Worm (Caenorhabditis elegans): Measurements from ENCODE around the gene H06H21.8.

H06H21.8 gene

DNA sequence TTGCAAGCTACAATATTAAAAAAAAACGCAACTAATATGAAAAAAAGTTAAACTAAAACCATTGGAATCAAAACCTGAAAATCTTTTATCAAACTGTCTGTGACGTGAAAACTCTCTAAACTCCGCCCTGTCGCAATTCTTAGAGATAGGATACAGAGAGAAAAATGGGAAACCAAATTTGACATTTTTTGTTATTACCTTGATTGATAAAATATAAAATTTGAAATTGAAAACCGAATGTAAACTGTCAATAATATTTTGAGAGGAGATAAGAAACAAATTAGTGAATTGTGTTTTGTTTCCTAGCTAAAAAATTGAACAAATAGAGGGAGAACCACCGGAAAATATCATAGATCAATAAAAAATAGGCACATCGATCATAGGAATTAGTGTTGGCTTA, 912 bp upstream of the H06H21.8 start:
- TF ChIP-seq pha-4 (tag; optimal IDR thresholded peaks at IDR 0.05) (no peak), lim-6 (tag; optimal IDR thresholded peaks at IDR 0.05) (no peak), tbx-7 (tag; optimal IDR thresholded peaks at IDR 0.05) (no peak), sox-2 (GFP tag; IDR thresholded peaks at IDR 0.05) (no peak), madf-2 (tag; optimal IDR thresholded peaks at IDR 0.05) (no peak), hlh-13 (GFP tag; optimal IDR thresholded peaks at IDR 0.05) (no peak), npax-4 (tag; optimal IDR thresholded peaks at IDR 0.05) (no peak), pax-1 (tag; optimal IDR thresholded peaks at IDR 0.05) (no peak), lin-11 (tag; optimal IDR thresholded peaks at IDR 0.05) (no peak), pat-9 (tag; optimal IDR thresholded peaks at IDR 0.05) (no peak), eyg-1 (tag; optimal IDR thresholded peaks at IDR 0.05) (no peak), ama-1 (optimal IDR thresholded peaks at IDR 0.05) (no peak), mec-3 (tag; optimal IDR thresholded peaks at IDR 0.05; ENCODE audit: borderline replicate concordance) (no peak), pha-2 (tag; optimal IDR thresholded peaks at IDR 0.05) (no peak), ceh-31 (tag; optimal IDR thresholded peaks at IDR 0.05) (no peak), nfya-1 (tag; optimal IDR thresholded peaks at IDR 0.05) (no peak), rnt-1 (tag; optimal IDR thresholded peaks at IDR 0.05) (no peak), unc-3 (GFP tag; conservative IDR thresholded peaks at IDR 0.05) (no peak), unc-3 (tag; optimal IDR thresholded peaks at IDR 0.05) (no peak), ceh-22 (tag; optimal IDR thresholded peaks at IDR 0.05) (no peak)

DNA sequence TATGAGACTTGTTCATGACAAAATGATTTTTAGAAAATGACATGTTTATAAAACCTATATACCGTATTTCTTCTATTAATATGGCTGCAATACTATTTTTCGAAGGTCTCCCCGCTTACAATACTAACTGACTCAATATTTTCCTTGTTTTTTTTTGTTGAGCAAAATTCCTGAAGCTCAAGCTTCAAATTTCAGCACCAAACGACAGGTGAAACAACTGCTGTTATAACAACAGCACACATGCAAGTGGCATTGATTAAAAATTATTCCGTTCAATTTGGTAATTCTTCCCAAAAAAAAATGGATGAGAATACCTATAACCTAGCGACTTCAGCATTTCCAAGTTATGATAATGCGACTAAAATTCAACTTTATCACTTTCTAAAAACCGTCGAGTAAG, 6.7 kb downstream of the H06H21.8 start, which contains the start of gene srw-94:
Gene srw-94, plus strand, starts transcription at position 301 of the 400 bp plus-strand sequence.
- TF ChIP-seq ceh-24 (tag; optimal IDR thresholded peaks at IDR 0.05): no peak

DNA sequence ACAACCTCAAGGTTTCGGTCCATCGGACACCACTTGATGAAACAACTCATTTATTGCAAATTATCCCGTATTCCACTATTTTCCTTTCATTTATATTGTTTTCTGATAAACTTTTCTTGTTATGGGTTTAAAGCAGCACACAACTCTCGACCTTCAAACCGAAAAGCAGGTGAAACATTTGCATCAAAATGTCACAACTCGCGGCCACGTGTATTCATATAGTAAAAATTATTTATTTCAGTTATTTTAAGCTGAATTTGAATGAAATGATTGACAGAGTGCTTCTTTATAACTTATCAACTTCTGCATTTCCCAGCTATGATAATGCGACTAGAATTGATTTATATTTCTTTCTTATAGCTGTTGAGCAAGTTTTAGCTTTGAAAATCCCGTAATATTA, 9.1 kb downstream of the H06H21.8 start, which contains the start of gene srw-95:
Gene srw-95, plus strand, starts transcription at position 213 of the 400 bp plus-strand sequence.
- no peak for TF ChIP-seq pax-1 (tag; optimal IDR thresholded peaks at IDR 0.05)
- no peak for TF ChIP-seq dve-1 (tag; optimal IDR thresholded peaks at IDR 0.05)
- TF ChIP-seq fkh-10 (GFP tag; optimal IDR thresholded peaks at IDR 0.05): no peak
- no peak for TF ChIP-seq Y22D7AL.16 (tag; optimal IDR thresholded peaks at IDR 0.05)
- no peak for TF ChIP-seq ceh-14 (tag; optimal IDR thresholded peaks at IDR 0.05)
- TF ChIP-seq ceh-30 (tag; optimal IDR thresholded peaks at IDR 0.05): no peak
- TF ChIP-seq nhr-232 (tag; optimal IDR thresholded peaks at IDR 0.05): no peak
- TF ChIP-seq pat-9 (tag; optimal IDR thresholded peaks at IDR 0.05): no peak
- no peak for TF ChIP-seq C38D4.7 (GFP tag; optimal IDR thresholded peaks at IDR 0.05)

DNA sequence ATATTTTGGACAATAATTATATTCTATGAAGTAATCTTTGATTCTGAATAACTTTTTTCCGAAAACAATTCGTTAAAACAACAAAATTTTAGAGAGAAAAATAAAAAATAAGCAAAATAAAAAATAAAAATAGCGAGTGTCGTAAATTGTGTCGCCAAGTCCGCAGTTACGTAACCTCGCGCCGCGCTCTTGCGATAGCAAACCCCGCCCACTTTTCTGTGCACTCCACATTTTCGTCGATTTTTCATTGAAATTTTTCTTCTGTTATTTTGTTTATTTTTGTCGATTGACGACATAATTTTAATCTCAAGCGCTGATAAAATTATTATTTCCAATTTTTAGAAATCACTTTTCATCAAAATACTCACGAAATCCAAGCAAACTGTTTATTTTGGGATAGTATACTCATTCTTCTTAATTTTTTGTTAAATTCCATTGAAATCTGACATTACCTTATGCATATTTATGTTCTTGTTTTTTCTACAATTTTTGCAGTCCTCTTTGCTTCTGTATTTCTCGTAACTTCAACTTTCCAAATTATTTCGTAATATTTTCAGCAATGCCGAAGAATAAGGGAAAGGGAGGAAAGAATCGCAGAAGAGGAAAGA, 10.4 kb downstream of the H06H21.8 start, which contains the start of gene eif-1.A:
Gene eif-1.A, plus strand, starts transcription at position 558 of the 608 bp plus-strand sequence.
- TF ChIP-seq mec-3 (tag; optimal IDR thresholded peaks at IDR 0.05; ENCODE audit: borderline replicate concordance): no peak
- TF ChIP-seq T23F11.4 (GFP tag; optimal IDR thresholded peaks at IDR 0.05): no peak
- peak; percentile 59 for TF ChIP-seq nfya-1 (tag; optimal IDR thresholded peaks at IDR 0.05)
- TF ChIP-seq ceh-45 (GFP tag; IDR thresholded peaks at IDR 0.05): no peak
- TF ChIP-seq sdc-2 (tag; optimal IDR thresholded peaks at IDR 0.05): no peak
- no peak for TF ChIP-seq madf-2 (tag; optimal IDR thresholded peaks at IDR 0.05)
- no peak for TF ChIP-seq pros-1 (tag; optimal IDR thresholded peaks at IDR 0.05)
- TF ChIP-seq nhr-232 (tag; optimal IDR thresholded peaks at IDR 0.05): no peak
- TF ChIP-seq C38D4.7 (GFP tag; optimal IDR thresholded peaks at IDR 0.05): no peak
- no peak for TF ChIP-seq F13H6.1 (tag; optimal IDR thresholded peaks at IDR 0.05)
- TF ChIP-seq pqm-1 (tag; optimal IDR thresholded peaks at IDR 0.05): no peak
- no peak for TF ChIP-seq ceh-48 (tag; optimal IDR thresholded peaks at IDR 0.05)
- no peak for TF ChIP-seq pat-9 (tag; optimal IDR thresholded peaks at IDR 0.05)
- no peak for TF ChIP-seq hlh-15 (tag; optimal IDR thresholded peaks at IDR 0.05)
- TF ChIP-seq ceh-31 (tag; optimal IDR thresholded peaks at IDR 0.05): peak; percentile 37
- TF ChIP-seq K02D7.2 (tag; optimal IDR thresholded peaks at IDR 0.05): no peak
- TF ChIP-seq pha-4 (tag; optimal IDR thresholded peaks at IDR 0.05): no peak
- TF ChIP-seq che-1 (tag; optimal IDR thresholded peaks at IDR 0.05): no peak
- TF ChIP-seq nhr-11 (tag; optimal IDR thresholded peaks at IDR 0.05): no peak
- TF ChIP-seq elt-4 (tag; optimal IDR thresholded peaks at IDR 0.05): no peak
- TF ChIP-seq unc-42 (tag; optimal IDR thresholded peaks at IDR 0.05): peak; percentile 7
- TF ChIP-seq npax-4 (tag; optimal IDR thresholded peaks at IDR 0.05): no peak
- no peak for TF ChIP-seq ceh-9 (tag; optimal IDR thresholded peaks at IDR 0.05)
- no peak for TF ChIP-seq sox-4 (tag; optimal IDR thresholded peaks at IDR 0.05)
- TF ChIP-seq fkh-10 (GFP tag; optimal IDR thresholded peaks at IDR 0.05): no peak
- TF ChIP-seq pax-1 (tag; optimal IDR thresholded peaks at IDR 0.05): no peak
- TF ChIP-seq eyg-1 (tag; optimal IDR thresholded peaks at IDR 0.05): no peak
- no peak for TF ChIP-seq ceh-22 (tag; optimal IDR thresholded peaks at IDR 0.05)
- TF ChIP-seq unc-86 (tag; optimal IDR thresholded peaks at IDR 0.05): no peak
- no peak for TF ChIP-seq ets-4 (tag; optimal IDR thresholded peaks at IDR 0.05)
- TF ChIP-seq rnt-1 (tag; optimal IDR thresholded peaks at IDR 0.05): no peak
- no peak for TF ChIP-seq syd-9 (tag; optimal IDR thresholded peaks at IDR 0.05)

Data from whole organism, late embryonic.